Worm (Caenorhabditis elegans): Measurements from ENCODE around the gene pqn-32.

The pqn-32 gene

DNA sequence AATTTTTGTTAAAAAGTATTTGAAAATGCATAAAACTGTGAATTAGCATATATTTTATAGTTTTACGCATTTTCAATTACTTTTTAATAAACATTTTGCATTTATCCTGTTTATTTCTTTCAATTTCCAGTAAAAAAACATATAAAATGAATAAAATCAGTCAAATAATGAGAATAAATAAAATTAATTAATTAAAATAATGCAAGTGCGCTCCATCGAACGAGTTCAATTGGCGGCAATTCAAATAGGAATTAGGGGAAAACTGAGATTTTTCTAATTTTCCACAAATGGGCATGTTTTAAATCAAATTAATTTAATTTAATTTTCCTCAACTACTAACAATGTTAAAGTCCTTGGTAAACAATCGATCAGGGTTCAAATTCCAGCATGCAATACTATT, 48.3 kb downstream of the pqn-32 start:
- TF ChIP-seq W03F9.2 (tag; optimal IDR thresholded peaks at IDR 0.05): no peak

DNA sequence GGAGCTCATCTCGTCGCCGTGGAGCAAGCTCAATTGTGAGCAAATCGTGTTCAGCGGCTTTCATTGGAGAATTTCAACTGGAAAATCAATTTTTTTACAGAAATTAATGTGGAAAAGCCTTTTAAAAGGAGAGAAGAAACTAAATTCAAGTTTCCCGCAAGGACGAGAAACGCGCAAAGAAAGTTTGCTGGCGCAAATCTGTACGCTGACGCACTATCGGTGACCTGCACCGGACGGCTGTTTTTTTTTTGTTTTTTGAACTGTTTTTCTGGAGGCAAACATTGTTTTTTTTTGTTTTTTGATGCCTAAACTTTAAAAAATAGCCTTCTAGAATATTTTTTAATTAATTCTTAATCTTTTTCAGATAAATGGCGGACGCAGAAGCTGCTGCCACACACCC, 49.2 kb downstream of the pqn-32 start, which contains the start of the genes hpr-17 and F32A11.1:
Gene hpr-17 (minus strand): TSS at position 77 of the 400 bp plus-strand sequence.
Gene F32A11.1 (plus strand): TSS at position 359 of the 400 bp plus-strand sequence.
- TF ChIP-seq W03F9.2 (tag; optimal IDR thresholded peaks at IDR 0.05): peak; percentile 79
- TF ChIP-seq him-1 (tag; optimal IDR thresholded peaks at IDR 0.05): peak; percentile 26
- TF ChIP-seq dao-5 (tag; optimal IDR thresholded peaks at IDR 0.05): no peak
